Worm (Caenorhabditis elegans): ENCODE results near the gene enri-2.

ce11 chrX:14563818-14564217 is 18.2 kb downstream of the enri-2 start:
- TF ChIP-seq gei-8 (GFP tag; optimal IDR thresholded peaks at IDR 0.05) (no peak), ama-1 (optimal IDR thresholded peaks at IDR 0.05) (no peak), ceh-82 (tag; optimal IDR thresholded peaks at IDR 0.05) (no peak), saeg-2 (GFP tag; IDR thresholded peaks at IDR 0.05) (no peak), ceh-20 (GFP tag; IDR thresholded peaks at IDR 0.05) (no peak), zfp-2 (tag; optimal IDR thresholded peaks at IDR 0.05) (no peak), lin-1 (GFP tag; IDR thresholded peaks at IDR 0.05) (no peak), dpl-1 (GFP tag; optimal IDR thresholded peaks at IDR 0.05) (no peak), unc-62 (GFP tag; optimal IDR thresholded peaks at IDR 0.05 in 1 of 2) (peak in 1 of 2 experiments; percentile 90), unc-62 (tag; optimal IDR thresholded peaks at IDR 0.05) (no peak), lin-29 (GFP tag; IDR thresholded peaks at IDR 0.05) (no peak), skn-1 (tag; optimal IDR thresholded peaks at IDR 0.05) (no peak), mdl-1 (tag; optimal IDR thresholded peaks at IDR 0.05) (no peak), T26A8.4 (GFP tag; IDR thresholded peaks at IDR 0.05) (no peak)

All from whole organism, L4 larva.